Fruit fly (Drosophila melanogaster) whole organism, embryonic: Measurements from ENCODE around the gene CG12279.

Experiments
- ATbp ChIP-seq: fragments of 200-800 bp; sonication (Bioruptor generic); optimal IDR thresholded peaks from 2 replicates; lab custom pipeline; 2017; ENCODE audit warnings: missing biosample characterization, mild to moderate bottlenecking, missing genetic modification characterization, missing genetic modification reagents
- BEAF-32 ChIP-seq: fragments of 200-800 bp; sonication (Bioruptor generic); optimal IDR thresholded peaks from 3 replicates; lab custom pipeline; 2017; ENCODE audit warnings: missing biosample characterization, missing genetic modification characterization, mild to moderate bottlenecking, moderate library complexity, missing genetic modification reagents
- Bdp1 ChIP-seq: fragments of 200-800 bp; sonication (Bioruptor generic); optimal IDR thresholded peaks from 3 replicates; lab custom pipeline; 2016; ENCODE audit warnings: missing biosample characterization, missing genetic modification characterization
- BtbVII ChIP-seq: fragments of 200-800 bp; sonication (Bioruptor generic); optimal IDR thresholded peaks from 3 replicates; lab custom pipeline; 2017; ENCODE audit warnings: missing biosample characterization, mild to moderate bottlenecking, missing genetic modification characterization
- CG10366 ChIP-seq: fragments of 200-800 bp; sonication (Bioruptor generic); IDR thresholded peaks from 2 replicates; pipeline ENCODE4 v1.3.6; 2022; ENCODE audit warnings: missing biosample characterization, missing genetic modification characterization
- CG11093 ChIP-seq: fragments of 200-800 bp; sonication (Bioruptor generic); IDR thresholded peaks from 3 replicates; pipeline ENCODE4 v1.3.6; 2022; ENCODE audit warnings: missing biosample characterization, missing genetic modification characterization
- CG11723 ChIP-seq: fragments of 200-800 bp; sonication (Bioruptor generic); optimal IDR thresholded peaks from 2 replicates; lab custom pipeline; 2017; ENCODE audit warnings: missing biosample characterization, mild to moderate bottlenecking, missing genetic modification characterization
- CG12659 ChIP-seq: fragments of 200-800 bp; sonication (Bioruptor generic); optimal IDR thresholded peaks from 3 replicates; lab custom pipeline; 2017; ENCODE audit warnings: mild to moderate bottlenecking, missing biosample characterization, missing genetic modification reagents, missing genetic modification characterization
- CG16863 ChIP-seq: fragments of 200-800 bp; sonication (Bioruptor generic); optimal IDR thresholded peaks from 3 replicates; lab custom pipeline; 2016; ENCODE audit warnings: missing biosample characterization, missing genetic modification characterization
- CG17186 ChIP-seq: fragments of 200-800 bp; sonication (Bioruptor generic); optimal IDR thresholded peaks from 3 replicates; lab custom pipeline; 2017; ENCODE audit warnings: missing biosample characterization, missing genetic modification reagents, missing genetic modification characterization
- CG18764 ChIP-seq: fragments of 200-800 bp; sonication (Bioruptor generic); optimal IDR thresholded peaks from 3 replicates; lab custom pipeline; 2016; ENCODE audit warnings: missing biosample characterization, missing genetic modification characterization
- CG2889 ChIP-seq: fragments of 200-800 bp; sonication (Bioruptor generic); IDR thresholded peaks from 3 replicates; pipeline ENCODE4 v1.3.6; 2022; ENCODE audit warnings: missing biosample characterization, missing genetic modification characterization
- CG3065 ChIP-seq: fragments of 200-800 bp; sonication (Bioruptor generic); optimal IDR thresholded peaks from 2 replicates; lab custom pipeline; 2016; ENCODE audit warnings: missing biosample characterization, missing genetic modification characterization
- CG4360 ChIP-seq: fragments of 200-800 bp; sonication (Bioruptor generic); IDR thresholded peaks from 2 replicates; pipeline ENCODE4 v1.3.6; 2022; ENCODE audit warnings: missing biosample characterization, missing genetic modification characterization
- CG4707 ChIP-seq: fragments of 200-800 bp; sonication (Bioruptor generic); optimal IDR thresholded peaks from 2 replicates; lab custom pipeline; 2018; ENCODE audit warnings: missing biosample characterization, mild to moderate bottlenecking, missing genetic modification characterization, moderate library complexity
- CG8944 ChIP-seq: fragments of 200-800 bp; sonication (Bioruptor generic); optimal IDR thresholded peaks from 3 replicates; lab custom pipeline; 2016; ENCODE audit warnings: missing biosample characterization, missing genetic modification characterization
- CG9215 ChIP-seq: fragments of 200-800 bp; sonication (Bioruptor generic); IDR thresholded peaks from 2 replicates; pipeline ENCODE4 v1.3.6; 2022; ENCODE audit warnings: missing biosample characterization, missing genetic modification characterization
- CG9797 ChIP-seq: fragments of 200-800 bp; sonication (Bioruptor generic); optimal IDR thresholded peaks from 3 replicates; lab custom pipeline; 2018; ENCODE audit warnings: missing biosample characterization, mild to moderate bottlenecking, missing genetic modification characterization
- CG9817 ChIP-seq: fragments of 200-800 bp; sonication (Bioruptor generic); optimal IDR thresholded peaks from 2 replicates; lab custom pipeline; 2018; ENCODE audit warnings: missing biosample characterization, mild to moderate bottlenecking, missing genetic modification characterization, moderate library complexity
- CkIIα-i1 ChIP-seq: fragments of 200-800 bp; sonication (Bioruptor generic); IDR thresholded peaks from 2 replicates; pipeline ENCODE4 v1.3.6; 2022; ENCODE audit warnings: missing biosample characterization, missing genetic modification characterization
- Dip2 ChIP-seq: fragments of 200-800 bp; sonication (Bioruptor generic); IDR thresholded peaks from 2 replicates; pipeline ENCODE4 v1.3.6; 2022; ENCODE audit warnings: missing biosample characterization, missing genetic modification characterization
- Doc3 ChIP-seq: fragments of 200-800 bp; sonication (Bioruptor generic); IDR thresholded peaks from 3 replicates; pipeline ENCODE4 v1.3.6; 2022; ENCODE audit warnings: missing biosample characterization, missing genetic modification characterization; ENCODE audit not compliant: partially characterized antibody
- Fer1 ChIP-seq: fragments of 200-800 bp; sonication (Bioruptor generic); optimal IDR thresholded peaks from 2 replicates; lab custom pipeline; 2017; ENCODE audit warnings: missing biosample characterization, mild to moderate bottlenecking, missing genetic modification characterization
- H2.0 ChIP-seq: fragments of 200-800 bp; sonication (Bioruptor generic); IDR thresholded peaks from 2 replicates; pipeline ENCODE4 v1.3.6; 2022; ENCODE audit warnings: missing biosample characterization, missing genetic modification characterization
- Hmr ChIP-seq: fragments of 200-800 bp; sonication (Bioruptor generic); optimal IDR thresholded peaks from 3 replicates; lab custom pipeline; 2017; ENCODE audit warnings: mild to moderate bottlenecking, missing biosample characterization, missing genetic modification reagents, missing genetic modification characterization
- Hr51 ChIP-seq, 2 experiments: fragments of 200-800 bp; sonication (Bioruptor generic); optimal IDR thresholded peaks; 2 replicates in 1 of 2; 3 replicates in 1 of 2; lab custom pipeline; 2016 to 2018; ENCODE audit warnings: missing biosample characterization in 2 of 2, missing genetic modification characterization in 2 of 2, mild to moderate bottlenecking in 1 of 2, moderate library complexity in 1 of 2
- Hr78 ChIP-seq, 2 experiments: fragments of 200-800 bp in 1 of 2; fragments of >200 bp in 1 of 2; sonication (Bioruptor generic) in 1 of 2; optimal IDR thresholded peaks; 2 replicates each; lab custom pipeline; 2017 to 2019; ENCODE audit warnings: missing biosample characterization in 2 of 2, missing genetic modification characterization in 2 of 2, mild to moderate bottlenecking in 1 of 2, moderate library complexity in 1 of 2
- Lpt ChIP-seq: fragments of >200 bp; optimal IDR thresholded peaks from 2 replicates; lab custom pipeline; 2018; ENCODE audit warnings: missing biosample characterization, missing genetic modification characterization
- NFAT ChIP-seq: fragments of 200-800 bp; sonication (Bioruptor generic); IDR thresholded peaks from 2 replicates; pipeline ENCODE4 v1.3.6; 2022; ENCODE audit warnings: missing biosample characterization, missing genetic modification characterization
- NK7.1 ChIP-seq: fragments of 200-800 bp; sonication (Bioruptor generic); optimal IDR thresholded peaks from 3 replicates; lab custom pipeline; 2016; ENCODE audit warnings: missing biosample characterization, missing genetic modification characterization
- Neu2 ChIP-seq: fragments of 200-800 bp; sonication (Bioruptor generic); optimal IDR thresholded peaks from 3 replicates; lab custom pipeline; 2016; ENCODE audit warnings: missing biosample characterization, missing genetic modification characterization, borderline replicate concordance
- Nf-YA ChIP-seq: fragments of 200-800 bp; sonication (Bioruptor generic); IDR thresholded peaks from 2 replicates; pipeline ENCODE4 v1.3.6; 2022; ENCODE audit warnings: missing biosample characterization, missing genetic modification characterization
- Stat92E ChIP-seq, 3 experiments: fragments of >200 bp in 2 of 3; fragments of 200-800 bp in 1 of 3; sonication (Bioruptor generic) in 1 of 3; optimal IDR thresholded peaks; 2 replicates each; lab custom pipeline; 2017 to 2019; ENCODE audit warnings: missing biosample characterization in 3 of 3, missing genetic modification characterization in 3 of 3, mild to moderate bottlenecking in 1 of 3, moderate library complexity in 1 of 3
- bigmax ChIP-seq: fragments of 200-800 bp; sonication (Bioruptor generic); optimal IDR thresholded peaks from 2 replicates; lab custom pipeline; 2018; ENCODE audit warnings: missing biosample characterization, mild to moderate bottlenecking, missing genetic modification characterization
- crc ChIP-seq: fragments of 200-800 bp; sonication (Bioruptor generic); optimal IDR thresholded peaks from 2 replicates; lab custom pipeline; 2016; ENCODE audit warnings: missing biosample characterization, missing genetic modification characterization
- dimm ChIP-seq: fragments of 200-800 bp; sonication (Bioruptor generic); IDR thresholded peaks from 2 replicates; pipeline ENCODE4 v1.3.6; 2022; ENCODE audit warnings: missing biosample characterization, missing genetic modification characterization
- dmrt11E ChIP-seq: fragments of 200-800 bp; sonication (Bioruptor generic); optimal IDR thresholded peaks from 3 replicates; lab custom pipeline; 2018; ENCODE audit warnings: missing biosample characterization, mild to moderate bottlenecking, missing genetic modification characterization, moderate library complexity
- eve ChIP-seq, 2 experiments: fragments of >200 bp; optimal IDR thresholded peaks; 2 replicates each; lab custom pipeline; 2017; ENCODE audit warnings: missing biosample characterization in 2 of 2, missing genetic modification characterization in 2 of 2
- h ChIP-seq: fragments of >200 bp; optimal IDR thresholded peaks from 2 replicates; lab custom pipeline; 2017
- lab ChIP-seq: fragments of 200-800 bp; sonication (Bioruptor generic); optimal IDR thresholded peaks from 3 replicates; lab custom pipeline; 2017; ENCODE audit warnings: missing biosample characterization, missing genetic modification characterization, mild to moderate bottlenecking, moderate library complexity, missing genetic modification reagents
- lola ChIP-seq, 3 experiments: fragments of >200 bp in 2 of 3; fragments of 200-800 bp in 1 of 3; sonication (Bioruptor generic) in 1 of 3; optimal IDR thresholded peaks; 2 replicates each; lab custom pipeline; 2017 to 2019; ENCODE audit warnings: missing biosample characterization in 3 of 3, missing genetic modification characterization in 3 of 3, mild to moderate bottlenecking in 1 of 3, moderate library complexity in 1 of 3
- pfk ChIP-seq: fragments of 200-800 bp; sonication (Bioruptor generic); optimal IDR thresholded peaks from 2 replicates; lab custom pipeline; 2018; ENCODE audit warnings: missing biosample characterization, mild to moderate bottlenecking, missing genetic modification characterization, moderate library complexity
- pita ChIP-seq: fragments of 200-800 bp; sonication (Bioruptor generic); optimal IDR thresholded peaks from 2 replicates; lab custom pipeline; 2017; ENCODE audit warnings: missing biosample characterization, mild to moderate bottlenecking, missing genetic modification characterization
- pnt ChIP-seq: fragments of 200-800 bp; sonication (Bioruptor generic); optimal IDR thresholded peaks from 3 replicates; lab custom pipeline; 2016; ENCODE audit warnings: missing biosample characterization, missing genetic modification characterization
- ranshi ChIP-seq: fragments of 200-800 bp; sonication (Bioruptor generic); IDR thresholded peaks from 2 replicates; pipeline ENCODE4 v1.3.6; 2022; ENCODE audit warnings: missing biosample characterization, missing genetic modification characterization
- sens-2 ChIP-seq: fragments of 200-800 bp; sonication (Bioruptor generic); IDR thresholded peaks from 2 replicates; pipeline ENCODE4 v1.3.6; 2022; ENCODE audit warnings: missing biosample characterization, missing genetic modification characterization
- sisA ChIP-seq: fragments of 200-800 bp; sonication (Bioruptor generic); IDR thresholded peaks from 2 replicates; pipeline ENCODE4 v1.3.6; 2022; ENCODE audit warnings: missing biosample characterization, missing genetic modification characterization
- sr ChIP-seq: fragments of 200-800 bp; sonication (Bioruptor generic); IDR thresholded peaks from 3 replicates; pipeline ENCODE4 v1.3.6; 2022; ENCODE audit warnings: missing biosample characterization, missing genetic modification characterization
- trem ChIP-seq: fragments of 200-800 bp; optimal IDR thresholded peaks from 3 replicates; lab custom pipeline; 2019; ENCODE audit warnings: missing biosample characterization, mild to moderate bottlenecking, missing genetic modification characterization, moderate library complexity
- ttk ChIP-seq: fragments of 200-800 bp; sonication (Bioruptor generic); IDR thresholded peaks from 2 replicates; pipeline ENCODE4 v2.1.2; 2022; ENCODE audit warnings: missing biosample characterization, missing genetic modification characterization
- usp ChIP-seq: fragments of >200 bp; optimal IDR thresholded peaks from 2 replicates; lab custom pipeline; 2017; ENCODE audit warnings: missing biosample characterization, missing genetic modification characterization
- zfh2 ChIP-seq: fragments of 200-800 bp; sonication (Bioruptor generic); optimal IDR thresholded peaks from 2 replicates; lab custom pipeline; 2016; ENCODE audit warnings: missing biosample characterization, missing genetic modification characterization

The CG12279 gene

DNA sequence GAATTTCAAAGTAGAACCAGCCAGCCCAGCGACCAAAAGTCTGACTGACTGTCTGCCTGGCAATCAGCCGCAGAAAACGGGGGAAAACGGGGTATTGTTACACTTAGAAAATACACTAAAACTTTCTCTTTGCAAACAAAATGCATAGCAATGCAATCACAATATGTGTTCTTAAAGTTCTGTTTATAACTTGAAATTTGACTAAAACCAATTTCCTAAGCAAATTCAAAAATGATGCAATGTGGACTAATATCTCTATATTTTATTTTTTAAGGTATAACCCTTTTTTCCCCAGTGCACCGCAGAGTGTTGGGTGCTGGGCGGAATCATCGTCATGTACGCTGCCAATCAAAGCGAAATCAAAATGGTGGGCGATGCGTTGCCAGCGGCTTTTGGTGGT is 46.1 kb downstream of the CG12279 start (continued):
- TF ChIP-seq dmrt11E (no peak), Hr78 (GFP tag; optimal IDR thresholded peaks at IDR 0.05; lab: Kevin White, UChicago) (no peak), CG9215 (GFP tag; lab: Robert Waterston, UW) (peak; percentile 10; the same call in 1 of the 2 replicates), Neu2 (no peak), eve (GFP tag; optimal IDR thresholded peaks at IDR 0.05; lab: Kevin White, UChicago) (no peak), Bdp1 (GFP tag; lab: Kevin White, UChicago) (no peak), sr (GFP tag; lab: Robert Waterston, UW) (no peak), CG17186 (GFP tag; lab: Kevin White, UChicago) (no peak), lola (GFP tag; optimal IDR thresholded peaks at IDR 0.05; lab: Kevin White, UChicago) (no peak), pita (GFP tag; lab: Kevin White, UChicago) (no peak), trem (tag; lab: Kevin White, UChicago) (no peak), ttk (GFP tag; lab: Robert Waterston, UW) (peak; percentile 35; the same call in 1 of the 2 replicates), lab (GFP tag; lab: Kevin White, UChicago) (peak; percentile 63), NFAT (GFP tag; lab: Robert Waterston, UW) (no peak), zfh2 (no peak), pfk (GFP tag; lab: Kevin White, UChicago) (no peak), CG4360 (GFP tag; lab: Robert Waterston, UW) (no peak), ATbp (GFP tag; lab: Kevin White, UChicago) (no peak), sens-2 (GFP tag; lab: Robert Waterston, UW) (no peak), CG9797 (GFP tag; lab: Kevin White, UChicago) (no peak), Nf-YA (GFP tag; lab: Robert Waterston, UW) (no peak), Fer1 (GFP tag; lab: Kevin White, UChicago) (no peak), CkIIα-i1 (GFP tag; lab: Robert Waterston, UW) (no peak), Doc3 (GFP tag; lab: Robert Waterston, UW) (no peak), dimm (GFP tag; lab: Robert Waterston, UW) (no peak), BtbVII (GFP tag; lab: Kevin White, UChicago) (no peak), CG9817 (peak; percentile 32), Lpt (GFP tag; lab: Kevin White, UChicago) (no peak), CG12659 (GFP tag; lab: Kevin White, UChicago) (no peak), crc (GFP tag; lab: Kevin White, UChicago) (no peak), usp (GFP tag; lab: Kevin White, UChicago) (no peak), pnt (GFP tag; lab: Kevin White, UChicago) (no peak), Dip2 (GFP tag; lab: Robert Waterston, UW) (no peak), h (lab: Kevin White, UChicago) (no peak), CG3065 (no peak), sisA (0 out of 2 replicates have a peak, but pooled peaks have one; percentile 33), CG4707 (GFP tag; lab: Kevin White, UChicago) (no peak), Stat92E (GFP tag; optimal IDR thresholded peaks at IDR 0.05; lab: Kevin White, UChicago) (no peak), Hr51 (GFP tag; optimal IDR thresholded peaks at IDR 0.05; lab: Kevin White, UChicago) (peak in 1 of 2 experiments; percentile 50), CG18764 (no peak), CG11723 (GFP tag; lab: Kevin White, UChicago) (no peak), bigmax (GFP tag; lab: Kevin White, UChicago) (no peak), Hmr (GFP tag; lab: Kevin White, UChicago) (peak; percentile 61), CG8944 (GFP tag; lab: Kevin White, UChicago) (no peak), H2.0 (GFP tag; lab: Robert Waterston, UW) (no peak), CG2889 (no peak), NK7.1 (GFP tag; lab: Kevin White, UChicago) (no peak), CG11093 (GFP tag; lab: Robert Waterston, UW) (no peak), CG16863 (no peak), BEAF-32 (GFP tag; lab: Kevin White, UChicago) (no peak), CG10366 (no peak), ranshi (GFP tag; lab: Robert Waterston, UW) (no peak)
